Fruit fly (Drosophila melanogaster) whole organism: Measurements from ENCODE around the gene CG32107.

ENCODE experiments used
- CG8478 ChIP-seq: fragments of >200 bp; optimal IDR thresholded peaks from 2 replicates; lab custom pipeline; 2018; ENCODE audit warnings: inconsistent platforms
- Dll ChIP-seq: fragments of >200 bp; optimal IDR thresholded peaks from 2 replicates; lab custom pipeline; 2017
- EcR ChIP-seq, 2 experiments: fragments of >200 bp; optimal IDR thresholded peaks; 2 replicates each; lab custom pipeline; 2017; ENCODE audit warnings: missing biosample characterization in 2 of 2, missing genetic modification characterization in 2 of 2, missing genetic modification reagents in 2 of 2
- pan ChIP-seq: fragments of >200 bp; optimal IDR thresholded peaks from 2 replicates; lab custom pipeline; 2017
- psq ChIP-seq: fragments of >200 bp; optimal IDR thresholded peaks from 2 replicates; lab custom pipeline; 2017
- usp ChIP-seq: fragments of >200 bp; optimal IDR thresholded peaks from 2 replicates; lab custom pipeline; 2017; ENCODE audit warnings: missing biosample characterization, missing genetic modification characterization, mixed read lengths

- TF ChIP-seq psq (no peak), Dll (lab: Kevin White, UChicago) (no peak), pan (no peak), usp (GFP tag; lab: Kevin White, UChicago) (no peak), CG8478 (lab: Kevin White, UChicago) (no peak), EcR (GFP tag; optimal IDR thresholded peaks at IDR 0.05; lab: Kevin White, UChicago) (no peak)
Observed at dm6 chr3L:12815756-12816155, 45.3 kb downstream of the CG32107 start.
